Fruit fly (Drosophila melanogaster): ENCODE results near the gene CG43702.

- no peak for TF ChIP-seq CG10348 (GFP tag; IDR thresholded peaks at IDR 0.05)
- TF ChIP-seq CG17806 (tag; optimal IDR thresholded peaks at IDR 0.05): no peak
- TF ChIP-seq CG13204 (GFP tag; optimal IDR thresholded peaks at IDR 0.05): no peak
- no peak for TF ChIP-seq CG8159 (tag; optimal IDR thresholded peaks at IDR 0.05)
- TF ChIP-seq EcR (GFP tag; optimal IDR thresholded peaks at IDR 0.05): no peak
- TF ChIP-seq Snoo (tag; optimal IDR thresholded peaks at IDR 0.05): no peak
- TF ChIP-seq CG12605 (GFP tag; IDR thresholded peaks at IDR 0.05): no peak
- TF ChIP-seq fd96Ca (GFP tag; IDR thresholded peaks at IDR 0.05): no peak
- TF ChIP-seq Pif1B (GFP tag; optimal IDR thresholded peaks at IDR 0.05): no peak
- no peak for TF ChIP-seq gl (tag; optimal IDR thresholded peaks at IDR 0.05)
- TF ChIP-seq Ets98B (GFP tag; IDR thresholded peaks at IDR 0.05): no peak
- no peak for TF ChIP-seq rn (GFP tag; IDR thresholded peaks at IDR 0.05)
- no peak for TF ChIP-seq CG34367 (tag; optimal IDR thresholded peaks at IDR 0.05)
Measured at dm6 chr3L:21291055-21291454, 7.4 kb upstream of the CG43702 start.

Data from whole organism, pupa.